Worm (Caenorhabditis elegans): ENCODE results near the gene C27D8.4.
A peak's percentile ranks its signal among the peaks of the same experiment; 100 is the strongest.

The C27D8.4 gene

DNA sequence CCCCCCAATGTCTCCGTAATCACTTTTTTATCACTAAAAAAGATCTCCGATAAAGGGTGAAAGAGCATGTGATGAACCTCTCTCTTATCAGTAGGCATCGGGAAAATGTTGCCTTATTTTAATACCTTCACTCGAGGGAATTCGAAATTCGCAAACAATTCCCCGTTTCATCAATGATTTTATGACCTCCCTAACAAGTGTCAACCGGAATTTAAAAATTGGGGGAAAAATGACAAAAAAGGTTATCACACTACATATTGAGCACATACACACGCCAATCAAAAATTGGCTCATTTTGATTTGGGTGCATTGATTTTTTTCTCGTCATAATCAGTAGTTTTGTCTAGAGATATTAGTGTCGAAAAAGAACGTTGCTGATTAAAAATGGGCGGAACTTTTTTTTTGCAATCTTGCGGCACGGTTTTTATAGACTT, 14.2 kb upstream of the C27D8.4 start:
- TF ChIP-seq nfya-1 (tag; optimal IDR thresholded peaks at IDR 0.05; ENCODE audit: borderline replicate concordance, insufficient read depth) (no peak), nhr-179 (tag; optimal IDR thresholded peaks at IDR 0.05) (no peak), akir-1 (GFP tag; optimal IDR thresholded peaks at IDR 0.05) (no peak), T26A5.8 (tag; optimal IDR thresholded peaks at IDR 0.05) (no peak), let-607 (tag; optimal IDR thresholded peaks at IDR 0.05) (peak; percentile 60 to 75), cebp-1 (GFP tag; IDR thresholded peaks at IDR 0.05) (no peak), cebp-1 (tag; optimal IDR thresholded peaks at IDR 0.05) (peak; percentile 53), lsl-1 (GFP tag; optimal IDR thresholded peaks at IDR 0.05) (no peak), nhr-80 (tag; optimal IDR thresholded peaks at IDR 0.05) (peak; percentile 99), Y53F4B.3 (GFP tag; IDR thresholded peaks at IDR 0.05) (no peak), lin-54 (GFP tag; optimal IDR thresholded peaks at IDR 0.05) (peak; percentile 35), madf-3 (GFP tag; IDR thresholded peaks at IDR 0.05) (no peak), madf-8 (GFP tag; conservative IDR thresholded peaks at IDR 0.05) (no peak), efl-1 (GFP tag; optimal IDR thresholded peaks at IDR 0.05) (no peak), F10E7.11 (tag; optimal IDR thresholded peaks at IDR 0.05) (no peak), snpc-4 (GFP tag; optimal IDR thresholded peaks at IDR 0.05) (no peak), snpc-4 (tag; optimal IDR thresholded peaks at IDR 0.05) (no peak), chd-7 (tag; optimal IDR thresholded peaks at IDR 0.05) (peak; percentile 66), unc-62 (GFP tag; optimal IDR thresholded peaks at IDR 0.05) (peak; percentile 90), F55B11.4 (tag; optimal IDR thresholded peaks at IDR 0.05; ENCODE audit: borderline replicate concordance, insufficient read depth) (no peak), madf-10 (tag; optimal IDR thresholded peaks at IDR 0.05) (peak; percentile 67), ceh-91 (GFP tag; IDR thresholded peaks at IDR 0.05) (no peak), nhr-90 (tag; optimal IDR thresholded peaks at IDR 0.05) (peak; percentile 52), cebp-2 (GFP tag; IDR thresholded peaks at IDR 0.05) (no peak), ccch-3 (GFP tag; optimal IDR thresholded peaks at IDR 0.05) (no peak), snpc-1.1 (tag; optimal IDR thresholded peaks at IDR 0.05; ENCODE audit: insufficient read depth) (no peak), egl-44 (GFP tag; IDR thresholded peaks at IDR 0.05) (peak; percentile 93), tbx-9 (tag; optimal IDR thresholded peaks at IDR 0.05; ENCODE audit: borderline replicate concordance) (no peak), hlh-12 (tag; optimal IDR thresholded peaks at IDR 0.05) (no peak), B0336.3 (GFP tag; IDR thresholded peaks at IDR 0.05) (peak; percentile 40; the same call in 1 of the 2 replicates), zim-3 (tag; optimal IDR thresholded peaks at IDR 0.05) (no peak), F22D6.2 (tag; optimal IDR thresholded peaks at IDR 0.05) (peak; percentile 10), lsy-27 (tag; optimal IDR thresholded peaks at IDR 0.05; ENCODE audit: borderline replicate concordance, insufficient read depth) (no peak), ztf-22 (GFP tag; optimal IDR thresholded peaks at IDR 0.05) (peak; percentile 85), F23B12.7 (tag; optimal IDR thresholded peaks at IDR 0.05; ENCODE audit: insufficient read depth) (no peak), atf-7 (tag; optimal IDR thresholded peaks at IDR 0.05) (peak; percentile 86), nfyb-1 (GFP tag; IDR thresholded peaks at IDR 0.05) (peak; percentile 12; the same call in 1 of the 2 replicates), ets-4 (GFP tag; optimal IDR thresholded peaks at IDR 0.05) (peak; percentile 97), ekl-4 (GFP tag; IDR thresholded peaks at IDR 0.05) (no peak), sea-2 (GFP tag; IDR thresholded peaks at IDR 0.05) (no peak), hrde-1 (tag; optimal IDR thresholded peaks at IDR 0.05; ENCODE audit: borderline replicate concordance) (no peak), tlf-1 (GFP tag; optimal IDR thresholded peaks at IDR 0.05) (peak; percentile 49), tbp1 (GFP tag; optimal IDR thresholded peaks at IDR 0.05) (peak; percentile 37), lin-40 (tag; optimal IDR thresholded peaks at IDR 0.05) (peak; percentile 14), dox-1 (GFP tag; IDR thresholded peaks at IDR 0.05) (0 out of 2 replicates have a peak, but pooled peaks have one; percentile 37), C17E4.6 (GFP tag; IDR thresholded peaks at IDR 0.05) (no peak)

Measured in whole organism, young adult.